Fruit fly (Drosophila melanogaster): Measurements from ENCODE around the gene Vps60.
A peak's percentile ranks its signal among the peaks of the same experiment; 100 is the strongest.

Vps60 gene

DNA sequence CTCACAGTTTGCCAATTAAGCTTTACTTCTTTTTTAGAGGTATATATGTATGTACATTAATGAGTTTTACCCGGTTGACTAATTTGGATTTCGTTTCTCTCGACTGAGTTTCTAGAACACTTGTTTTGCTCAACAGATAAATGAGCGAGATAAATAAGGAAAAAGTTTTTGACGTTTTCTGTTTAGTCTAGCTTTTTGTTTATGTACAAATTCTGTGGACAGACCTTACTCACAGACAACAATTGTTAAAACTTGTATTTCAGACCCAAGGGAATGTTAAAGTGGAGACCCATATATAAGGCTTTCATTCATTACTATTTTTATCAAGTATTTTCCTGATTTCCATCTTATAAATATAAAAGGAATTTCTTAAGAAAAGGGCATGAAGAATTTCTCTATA, 3.6 kb upstream of the Vps60 start:
- TF ChIP-seq CG8478 (optimal IDR thresholded peaks at IDR 0.05) = no peak
- TF ChIP-seq CTCF (optimal IDR thresholded peaks at IDR 0.05) = no peak

DNA sequence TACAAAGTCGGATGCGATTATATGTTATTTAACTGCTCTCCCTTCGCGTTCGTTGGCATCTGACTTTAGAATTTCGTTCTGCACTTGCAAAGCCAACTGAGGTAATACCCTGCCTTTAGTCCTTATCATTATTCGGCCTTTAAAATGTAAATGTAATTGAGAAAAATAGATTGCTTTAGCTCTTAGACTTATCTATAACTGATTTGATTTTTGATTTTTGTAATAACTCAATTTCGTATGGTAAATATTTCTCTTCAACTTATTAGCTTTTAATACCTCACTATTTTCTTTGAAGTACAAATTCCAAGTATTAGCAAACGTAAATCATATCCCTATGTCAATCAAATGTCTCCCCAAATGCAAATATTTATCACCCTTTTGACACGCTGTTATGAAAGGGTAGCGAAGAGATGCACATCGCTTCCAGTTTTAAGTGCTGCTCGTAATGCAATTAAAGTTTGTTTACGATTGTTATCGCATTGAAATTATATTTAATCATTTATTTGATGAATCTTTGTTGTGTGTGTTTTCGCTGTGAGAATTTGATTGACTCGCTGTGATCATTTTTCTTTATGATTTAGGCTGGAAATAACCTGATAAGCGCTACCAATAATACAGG, 2.9 kb upstream of the Vps60 start:
- TF ChIP-seq CG8478 (optimal IDR thresholded peaks at IDR 0.05) (no peak), CTCF (optimal IDR thresholded peaks at IDR 0.05) (no peak)

DNA sequence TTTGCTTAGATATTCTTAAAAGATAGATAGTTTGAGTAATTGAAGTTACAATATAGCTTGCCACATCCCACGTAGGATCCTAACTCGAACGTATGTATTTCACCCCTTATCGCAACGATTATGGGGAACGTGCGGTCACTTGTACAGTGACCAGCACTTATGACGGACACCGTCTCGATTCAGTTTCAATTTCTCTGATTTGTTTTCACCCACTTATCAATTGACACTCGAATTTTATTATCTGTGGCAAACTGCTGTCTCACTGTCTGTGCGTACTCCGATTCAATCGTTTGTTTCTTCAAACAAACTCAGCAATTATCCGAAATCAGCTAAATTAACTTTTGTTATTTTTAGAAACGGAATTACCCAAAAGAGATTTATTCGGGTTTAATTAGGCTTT, 1.5 kb upstream of the Vps60 start:
- TF ChIP-seq CG8478 (optimal IDR thresholded peaks at IDR 0.05) (no peak), CTCF (optimal IDR thresholded peaks at IDR 0.05) (no peak)

DNA sequence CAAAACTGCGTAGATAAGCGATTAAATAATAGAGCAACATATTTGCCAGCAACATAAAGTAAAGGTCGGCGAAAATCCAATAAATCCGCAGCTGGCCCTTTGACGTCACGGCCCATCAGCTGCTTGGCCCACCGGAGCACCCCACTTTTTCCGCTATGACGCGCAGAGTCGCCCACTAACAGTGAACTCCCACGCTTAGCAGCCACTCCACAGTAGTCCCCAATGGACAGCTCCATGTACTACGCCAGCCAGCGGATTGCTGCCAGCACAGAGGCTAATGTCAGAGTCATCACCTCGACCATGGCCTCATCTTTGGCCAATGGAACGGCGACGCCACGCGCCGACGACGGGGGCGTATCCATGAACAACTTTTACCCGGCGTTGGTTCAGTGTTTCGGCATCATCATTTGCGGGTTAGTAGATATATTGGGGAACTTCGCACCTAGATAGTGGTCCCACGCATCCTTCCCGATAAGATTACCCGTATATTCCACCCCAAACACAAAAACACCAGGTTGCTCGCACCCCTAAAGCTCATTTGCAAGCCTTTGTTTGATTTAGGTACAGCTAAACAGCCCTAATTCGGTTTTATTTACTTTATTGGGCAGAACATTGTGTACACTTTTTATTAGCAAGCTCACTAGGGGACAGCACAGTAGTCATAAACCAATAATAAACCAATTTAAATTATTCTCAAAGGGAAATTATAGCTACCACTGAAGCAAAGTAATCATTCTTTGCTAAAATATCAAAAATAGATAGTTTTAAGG, 841 bp upstream of the Vps60 start:
- TF ChIP-seq CTCF (optimal IDR thresholded peaks at IDR 0.05) (no peak), CG8478 (optimal IDR thresholded peaks at IDR 0.05) (no peak)

DNA sequence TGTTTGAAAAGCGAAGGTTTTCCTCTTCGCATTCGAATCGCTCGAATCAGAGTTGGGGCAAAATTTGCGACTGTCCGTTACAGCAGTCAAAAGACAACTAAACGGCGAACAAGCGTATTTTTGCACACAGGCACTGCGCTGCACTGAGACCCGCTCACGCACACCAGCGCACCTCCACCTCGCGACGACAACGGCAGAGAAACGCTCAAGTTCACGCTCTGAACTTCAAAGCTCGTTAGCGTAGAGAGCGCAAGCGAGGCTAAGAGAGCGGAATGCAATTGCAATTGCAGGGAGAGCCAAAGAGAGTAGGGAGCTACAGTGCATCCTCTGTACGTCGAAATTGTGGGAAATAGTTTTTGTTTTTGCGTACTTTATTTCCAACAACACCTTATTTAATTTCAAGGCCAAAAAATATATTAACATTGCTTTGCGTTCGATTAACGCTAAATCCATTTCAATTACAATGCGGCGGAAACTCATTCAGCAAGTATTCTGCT, 2.2 kb downstream of the Vps60 start, which contains the start of gene Eip74EF:
Gene Eip74EF (minus strand): TSS at position 117 of the 497 bp plus-strand sequence.
- TF ChIP-seq CG8478 (optimal IDR thresholded peaks at IDR 0.05) = no peak
- TF ChIP-seq CTCF (optimal IDR thresholded peaks at IDR 0.05) = no peak

DNA sequence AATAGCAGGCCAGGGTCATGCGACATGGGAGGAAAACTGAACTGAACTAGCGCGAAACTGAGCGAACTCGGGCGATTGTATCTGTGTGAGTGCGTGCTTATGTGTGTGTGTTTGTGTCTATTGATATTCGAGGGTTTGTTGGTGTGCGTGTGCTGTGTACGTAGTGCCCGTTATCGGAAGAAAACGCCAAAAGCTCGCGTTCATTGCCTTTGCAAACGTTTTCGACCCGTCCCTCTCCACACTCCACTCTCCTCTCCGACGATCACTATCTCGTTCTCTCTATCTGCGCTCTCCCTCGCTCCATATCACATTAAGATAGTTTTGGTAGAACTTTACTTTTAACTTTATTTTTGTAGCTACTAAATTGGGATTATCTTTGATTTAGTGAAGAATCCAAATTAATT, 4.5 kb downstream of the Vps60 start:
- TF ChIP-seq CTCF (optimal IDR thresholded peaks at IDR 0.05) (no peak), CG8478 (optimal IDR thresholded peaks at IDR 0.05) (no peak)

DNA sequence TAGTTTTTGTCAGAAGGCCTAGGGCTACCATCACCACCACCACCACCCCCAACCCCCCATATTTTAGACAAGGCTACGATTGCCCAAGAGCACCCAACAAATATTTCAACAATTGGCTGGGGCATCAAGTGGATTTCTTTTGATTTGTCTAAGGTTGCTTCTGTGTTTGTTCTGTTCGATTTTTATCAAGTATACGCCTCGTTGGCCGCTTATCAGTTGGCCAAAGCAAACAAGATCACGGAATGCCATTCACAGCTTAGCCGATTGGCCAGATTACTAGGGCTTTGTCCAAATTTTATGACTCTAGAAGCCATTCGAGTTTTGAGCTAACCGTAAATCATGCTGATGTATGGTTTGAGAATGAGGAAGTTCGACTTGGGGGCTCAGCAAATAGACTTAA, 5.6 kb downstream of the Vps60 start:
- no peak for TF ChIP-seq CTCF (optimal IDR thresholded peaks at IDR 0.05)
- TF ChIP-seq CG8478 (optimal IDR thresholded peaks at IDR 0.05) = no peak

DNA sequence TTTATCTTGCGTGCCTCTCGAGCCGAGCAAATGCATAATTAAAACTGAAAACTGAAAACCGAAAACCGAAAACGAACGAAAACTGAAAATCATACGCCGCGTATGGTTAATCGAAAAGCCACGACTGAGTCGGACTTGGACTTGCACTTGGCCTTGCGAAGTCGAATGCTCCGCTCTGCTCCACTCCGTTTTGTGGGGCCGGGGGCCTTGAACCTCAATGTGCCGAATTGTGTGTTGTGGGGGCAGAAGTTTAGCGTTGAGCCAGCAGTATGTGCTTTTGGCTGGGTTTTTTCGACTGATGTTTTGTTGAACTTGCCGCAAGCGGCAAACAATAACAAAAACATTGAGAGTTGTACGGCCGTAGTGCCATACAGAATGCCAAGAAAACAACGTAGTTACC, 6.1 kb downstream of the Vps60 start:
- TF ChIP-seq CG8478 (optimal IDR thresholded peaks at IDR 0.05) = no peak
- no peak for TF ChIP-seq CTCF (optimal IDR thresholded peaks at IDR 0.05)

DNA sequence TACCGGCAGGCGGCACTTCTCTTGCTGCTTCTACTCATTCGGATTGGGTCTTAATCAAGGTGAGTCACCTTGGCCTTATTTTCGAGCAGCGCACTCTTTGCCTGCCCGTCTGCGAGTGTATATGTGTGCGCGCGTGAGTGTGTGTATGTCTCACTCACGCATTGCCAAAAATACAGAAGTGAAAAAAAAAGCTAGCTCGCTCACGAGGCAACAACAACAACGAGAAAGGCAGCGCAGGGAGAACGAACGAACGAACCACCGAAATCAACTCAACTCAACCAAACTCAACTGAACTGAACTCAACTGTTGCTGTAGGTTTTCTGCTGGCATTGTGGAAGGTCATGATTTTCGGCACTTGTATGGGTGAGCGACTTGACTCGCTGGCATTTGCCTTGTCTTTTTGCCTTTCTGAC, 7.4 kb downstream of the Vps60 start:
- no peak for TF ChIP-seq CG8478 (optimal IDR thresholded peaks at IDR 0.05)
- no peak for TF ChIP-seq CTCF (optimal IDR thresholded peaks at IDR 0.05)

DNA sequence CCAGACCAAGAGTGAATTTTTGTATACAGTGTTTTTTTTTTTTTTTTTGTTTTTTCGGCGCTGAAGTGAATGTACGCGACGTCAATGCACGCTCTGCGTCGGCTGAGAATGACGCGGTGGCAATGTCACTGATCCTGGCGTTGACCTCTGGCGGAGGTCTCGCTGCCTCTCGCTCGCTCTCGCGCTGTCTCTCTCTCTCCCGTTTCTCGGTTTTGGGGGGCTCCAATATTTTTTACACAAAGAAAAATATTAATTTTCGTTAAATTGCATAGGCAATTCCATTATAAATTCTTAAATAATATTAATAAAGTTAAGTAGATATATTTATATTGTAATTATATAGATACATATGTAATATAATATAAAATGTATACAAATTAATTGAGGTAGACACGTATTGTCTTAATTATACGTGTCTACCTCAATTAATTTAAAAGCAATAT, 8.1 kb downstream of the Vps60 start:
- TF ChIP-seq CTCF (optimal IDR thresholded peaks at IDR 0.05) (no peak), CG8478 (optimal IDR thresholded peaks at IDR 0.05) (no peak)

DNA sequence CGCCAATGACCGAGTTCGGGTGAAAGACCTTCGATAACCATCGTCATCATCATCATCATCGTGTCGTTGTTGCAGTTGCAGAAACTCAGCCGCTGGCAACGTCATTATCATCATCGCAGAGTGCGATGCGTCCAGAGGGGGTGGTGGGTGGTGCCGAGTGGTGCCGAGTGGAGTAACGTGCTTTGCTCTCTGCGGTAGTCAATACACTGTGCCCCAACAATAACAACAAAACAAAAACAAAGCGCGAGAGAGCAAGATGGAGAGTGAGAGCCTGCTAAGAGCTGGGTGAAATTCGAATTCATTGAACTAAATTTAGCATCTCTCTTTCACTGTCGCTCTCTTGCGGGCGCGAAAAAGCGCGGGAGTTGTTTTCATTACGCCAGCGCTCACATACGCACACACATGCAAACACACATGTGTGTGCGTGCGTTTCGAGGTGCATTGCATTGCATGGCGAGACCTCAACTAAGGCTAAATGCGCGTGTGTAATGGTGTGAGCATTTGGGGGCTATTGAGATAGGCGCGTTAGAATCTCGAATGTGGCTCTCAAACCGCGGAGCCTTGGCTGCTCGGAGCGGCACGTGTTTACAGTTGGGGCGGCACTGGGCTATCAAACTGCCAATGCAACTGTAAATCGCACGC, 9.4 kb downstream of the Vps60 start:
- no peak for TF ChIP-seq CG8478 (optimal IDR thresholded peaks at IDR 0.05)
- TF ChIP-seq CTCF (optimal IDR thresholded peaks at IDR 0.05) = peak; percentile 38 to 49

DNA sequence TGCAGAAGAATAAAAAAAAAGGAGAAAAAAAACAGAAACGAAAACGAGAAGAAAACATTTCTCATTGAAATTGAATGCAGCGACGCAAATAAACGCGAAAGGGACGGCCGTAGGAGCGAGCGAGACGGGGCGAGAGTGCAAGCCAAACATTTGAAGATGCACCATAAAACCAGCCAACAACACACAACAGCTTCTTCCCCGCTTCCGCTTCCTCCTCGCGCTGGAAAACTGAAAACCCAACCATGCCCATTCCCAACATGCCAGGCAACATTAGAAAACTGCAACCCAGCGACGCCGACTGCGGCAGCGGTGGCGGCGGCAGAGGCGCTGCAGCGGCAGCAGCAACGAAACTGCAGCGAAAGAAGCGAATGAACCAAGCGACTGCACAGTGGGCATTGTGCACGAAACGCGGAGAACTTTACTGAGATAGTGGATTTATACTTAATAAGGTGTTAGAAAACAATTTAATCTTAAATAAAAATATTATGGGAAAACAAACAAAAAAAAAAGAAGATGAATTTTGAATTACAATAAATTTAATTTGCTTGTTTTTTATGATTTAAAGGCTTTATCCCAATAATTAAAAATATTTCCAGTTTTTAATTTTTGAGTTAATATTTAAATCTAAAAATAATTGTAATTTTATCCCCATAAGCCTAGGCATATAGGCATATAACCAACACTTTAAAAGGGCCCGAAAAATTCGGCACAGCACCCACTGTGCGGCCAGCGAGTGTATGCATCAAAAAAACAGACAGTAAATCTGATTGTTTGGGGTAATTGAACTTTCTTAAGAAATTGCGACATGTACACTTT, 10.3 kb downstream of the Vps60 start:
- TF ChIP-seq CTCF (optimal IDR thresholded peaks at IDR 0.05) (no peak), CG8478 (optimal IDR thresholded peaks at IDR 0.05) (no peak)

DNA sequence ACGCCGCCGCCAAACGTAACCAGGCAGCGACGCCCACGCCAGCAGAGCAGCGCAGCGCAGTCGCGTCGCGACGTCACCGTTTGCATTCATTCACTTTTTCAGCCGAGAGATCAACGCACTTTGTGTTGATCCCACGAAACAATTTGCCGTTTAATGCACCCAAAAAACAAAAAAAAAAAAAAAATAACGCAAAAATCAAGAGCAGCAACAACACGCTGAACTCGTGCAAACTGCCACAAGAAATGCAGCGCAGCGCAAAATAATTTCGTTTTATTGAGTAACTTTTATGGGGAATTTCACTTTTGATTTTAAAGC, 12.4 kb downstream of the Vps60 start:
- TF ChIP-seq CG8478 (optimal IDR thresholded peaks at IDR 0.05) = no peak

DNA sequence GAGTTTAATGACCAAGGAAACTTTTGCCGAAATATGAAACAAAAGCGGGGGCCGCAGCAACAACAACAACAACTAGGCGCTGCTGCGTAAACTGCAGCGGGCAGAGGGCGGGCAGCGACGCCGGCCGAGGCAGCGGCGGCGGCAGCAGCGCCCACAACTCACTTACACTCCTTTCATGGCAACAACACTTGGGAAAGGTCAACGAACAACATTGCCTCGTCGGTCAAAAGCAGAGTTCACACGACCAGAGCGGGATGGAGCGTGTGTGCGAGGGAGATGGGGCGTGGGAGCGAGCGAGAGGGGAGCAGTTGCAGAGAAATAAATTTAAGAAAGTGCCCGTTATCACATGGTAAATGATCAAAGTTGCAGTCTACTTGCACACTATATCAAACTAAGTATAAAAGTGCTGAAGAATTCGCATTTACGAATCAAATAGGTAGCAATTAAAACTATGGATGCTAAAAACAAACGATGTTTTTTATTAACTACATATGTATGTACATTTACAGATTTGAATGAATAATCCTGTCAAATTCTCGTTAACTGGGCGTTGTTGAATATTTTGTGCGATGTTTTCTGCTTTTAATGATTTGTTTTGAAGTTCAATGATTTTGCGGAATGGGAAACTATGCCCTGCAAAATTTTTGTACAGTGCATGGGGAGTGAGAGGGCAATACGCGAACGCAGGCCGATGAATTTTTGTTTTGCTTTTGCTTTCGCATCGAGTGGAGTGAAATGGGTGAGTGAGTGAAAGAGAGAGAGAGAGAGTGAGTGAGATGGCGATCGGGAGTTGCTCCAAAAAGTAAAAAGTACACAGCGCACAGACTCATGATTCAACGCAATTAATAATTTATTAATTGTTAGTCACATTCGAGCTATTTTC, 13.0 kb downstream of the Vps60 start:
- TF ChIP-seq CTCF (optimal IDR thresholded peaks at IDR 0.05) (no peak), CG8478 (optimal IDR thresholded peaks at IDR 0.05) (no peak)

All from S2 (cell line).